Worm (Caenorhabditis elegans) whole organism, young adult: Measurements from ENCODE around the gene F47B8.14.

ENCODE experiments used
- B0019.2 ChIP-seq: fragments of 200-800 bp; sonication (Bioruptor generic); conservative IDR thresholded peaks from 2 replicates; pipeline ENCODE4 v1.3.6; 2022; ENCODE audit warnings: missing genetic modification reagents, missing genetic modification characterization, missing compliant biosample characterization
- B0261.1 ChIP-seq: sonication (generic microtip); optimal IDR thresholded peaks from 2 replicates; lab custom pipeline; 2016; ENCODE audit warnings: mild to moderate bottlenecking, missing genetic modification characterization, moderate library complexity, missing compliant biosample characterization
- C17E4.6 ChIP-seq: fragments of 200-800 bp; sonication (Bioruptor generic); IDR thresholded peaks from 2 replicates; pipeline ENCODE4 v1.3.6; 2022; ENCODE audit warnings: missing genetic modification reagents, missing genetic modification characterization, missing compliant biosample characterization
- F49E8.2 ChIP-seq: sonication (generic microtip); optimal IDR thresholded peaks from 3 replicates; lab custom pipeline; 2017; ENCODE audit warnings: missing genetic modification characterization, mild to moderate bottlenecking, missing compliant biosample characterization, antibody characterized with exemption, moderate library complexity; ENCODE audit not compliant: insufficient read depth
- Y53F4B.3 ChIP-seq: fragments of 200-800 bp; sonication (Bioruptor generic); IDR thresholded peaks from 2 replicates; pipeline ENCODE4 v1.3.6; 2022; ENCODE audit warnings: missing genetic modification reagents, missing genetic modification characterization, missing compliant biosample characterization
- Y53G8AR.9 ChIP-seq: fragments of 200-800 bp; sonication (Bioruptor generic); conservative IDR thresholded peaks from 2 replicates; pipeline ENCODE4 v1.3.6; 2022; ENCODE audit warnings: missing genetic modification reagents, missing genetic modification characterization, missing compliant biosample characterization
- Y79H2A.3 ChIP-seq: fragments of 200-800 bp; sonication (Bioruptor generic); conservative IDR thresholded peaks from 2 replicates; pipeline ENCODE4 v1.3.6; 2022; ENCODE audit warnings: missing genetic modification reagents, missing genetic modification characterization, missing compliant biosample characterization
- Y95B8A.8 ChIP-seq: fragments of 200-800 bp; sonication (Bioruptor generic); IDR thresholded peaks from 2 replicates; pipeline ENCODE4 v1.3.6; 2022; ENCODE audit warnings: missing genetic modification reagents, missing genetic modification characterization, missing compliant biosample characterization
- ZK185.1 ChIP-seq: sonication (generic microtip); optimal IDR thresholded peaks from 2 replicates; lab custom pipeline; 2016; ENCODE audit warnings: mild to moderate bottlenecking, missing genetic modification characterization, missing compliant biosample characterization; ENCODE audit not compliant: poor library complexity, severe bottlenecking
- akir-1 ChIP-seq: fragments of 200-800 bp; sonication (Bioruptor generic); optimal IDR thresholded peaks from 2 replicates; lab custom pipeline; 2018; ENCODE audit warnings: mild to moderate bottlenecking, missing genetic modification characterization, moderate library complexity, missing compliant biosample characterization
- aptf-3 ChIP-seq: fragments of 200-800 bp; sonication (Bioruptor generic); IDR thresholded peaks from 2 replicates; pipeline ENCODE4 v1.3.6; 2022; ENCODE audit warnings: missing genetic modification characterization, missing compliant biosample characterization
- atf-7 ChIP-seq: sonication (generic microtip); optimal IDR thresholded peaks from 2 replicates; lab custom pipeline; 2017; ENCODE audit warnings: mild to moderate bottlenecking, missing genetic modification characterization, missing compliant biosample characterization
- bed-1 ChIP-seq: fragments of 200-800 bp; sonication (Bioruptor generic); IDR thresholded peaks from 2 replicates; pipeline ENCODE4 v1.3.6; 2022; ENCODE audit warnings: missing genetic modification reagents, missing genetic modification characterization, missing compliant biosample characterization
- bed-2 ChIP-seq: fragments of 200-800 bp; sonication (Bioruptor generic); IDR thresholded peaks from 2 replicates; pipeline ENCODE4 v1.3.6; 2022; ENCODE audit warnings: missing genetic modification reagents, missing genetic modification characterization, missing compliant biosample characterization
- cebp-1 ChIP-seq, 2 experiments: fragments of 200-800 bp in 1 of 2; sonication (Bioruptor generic) in 1 of 2; sonication (generic microtip) in 1 of 2; IDR thresholded peaks in 1 of 2; optimal IDR thresholded peaks in 1 of 2; 2 replicates each; pipeline versions ENCODE4 v1.3.6 to Lab custom; 2017 to 2022; ENCODE audit warnings: missing compliant biosample characterization in 2 of 2, missing genetic modification characterization in 2 of 2, mild to moderate bottlenecking in 1 of 2, missing genetic modification reagents in 1 of 2, moderate library complexity in 1 of 2
- ceh-79 ChIP-seq: sonication (generic microtip); optimal IDR thresholded peaks from 2 replicates; lab custom pipeline; 2017; ENCODE audit warnings: mild to moderate bottlenecking, missing genetic modification characterization, missing compliant biosample characterization
- die-1 ChIP-seq: sonication (generic microtip); optimal IDR thresholded peaks from 2 replicates; lab custom pipeline; 2016; ENCODE audit warnings: missing genotype, mild to moderate bottlenecking, missing genetic modification characterization, missing compliant biosample characterization
- dox-1 ChIP-seq: fragments of 200-800 bp; sonication (Bioruptor generic); IDR thresholded peaks from 2 replicates; pipeline ENCODE4 v1.3.6; 2022; ENCODE audit warnings: missing genetic modification reagents, missing genetic modification characterization, missing compliant biosample characterization
- dpl-1 ChIP-seq: fragments of 150-350 bp; optimal IDR thresholded peaks from 2 replicates; lab custom pipeline; 2014; ENCODE audit warnings: missing biosample characterization, missing genetic modification reagents, missing genetic modification characterization
- ekl-4 ChIP-seq: fragments of 200-800 bp; sonication (Bioruptor generic); IDR thresholded peaks from 2 replicates; pipeline ENCODE4 v1.3.6; 2022; ENCODE audit warnings: missing genetic modification reagents, missing genetic modification characterization, missing compliant biosample characterization
- him-1 ChIP-seq: sonication (generic microtip); optimal IDR thresholded peaks from 2 replicates; lab custom pipeline; 2016; ENCODE audit warnings: missing genotype, missing genetic modification reagents, missing genetic modification characterization, missing compliant biosample characterization
- hmg-20 ChIP-seq: fragments of 200-800 bp; sonication (Bioruptor generic); IDR thresholded peaks from 2 replicates; pipeline ENCODE4 v1.3.6; 2022; ENCODE audit warnings: missing genetic modification reagents, missing genetic modification characterization, missing compliant biosample characterization
- hsf-1 ChIP-seq: fragments of 200-800 bp; sonication (Bioruptor generic); IDR thresholded peaks from 2 replicates; pipeline ENCODE4 v1.3.6; 2022; ENCODE audit warnings: missing genetic modification reagents, missing genetic modification characterization, missing compliant biosample characterization
- let-526 ChIP-seq: fragments of 200-800 bp; sonication (Bioruptor generic); IDR thresholded peaks from 2 replicates; pipeline ENCODE4 v1.3.6; 2022; ENCODE audit warnings: missing genetic modification reagents, missing genetic modification characterization, missing compliant biosample characterization
- let-607 ChIP-seq, 2 experiments: fragments of 200-800 bp in 1 of 2; sonication (Bioruptor generic) in 1 of 2; sonication (generic microtip) in 1 of 2; optimal IDR thresholded peaks; 2 replicates each; lab custom pipeline; 2016 to 2018; ENCODE audit warnings: mild to moderate bottlenecking in 2 of 2, missing compliant biosample characterization in 2 of 2, missing genetic modification characterization in 2 of 2, moderate library complexity in 2 of 2, missing genotype in 1 of 2
- lir-1 ChIP-seq: fragments of 200-800 bp; sonication (Bioruptor generic); conservative IDR thresholded peaks from 2 replicates; pipeline ENCODE4 v1.3.6; 2022; ENCODE audit warnings: missing genetic modification reagents, missing genetic modification characterization, missing compliant biosample characterization
- lsy-27 ChIP-seq: sonication (generic microtip); optimal IDR thresholded peaks from 2 replicates; lab custom pipeline; 2017; ENCODE audit warnings: missing genetic modification characterization, mild to moderate bottlenecking, missing compliant biosample characterization, antibody characterized with exemption, missing genotype, borderline replicate concordance; ENCODE audit not compliant: insufficient read depth
- mel-28 ChIP-seq: sonication (generic microtip); optimal IDR thresholded peaks from 2 replicates; lab custom pipeline; 2016; ENCODE audit warnings: borderline replicate concordance, mild to moderate bottlenecking, missing genetic modification characterization, missing compliant biosample characterization
- nfya-1 ChIP-seq: sonication (generic microtip); optimal IDR thresholded peaks from 2 replicates; lab custom pipeline; 2017; ENCODE audit warnings: antibody characterized with exemption, missing compliant biosample characterization, missing genetic modification characterization, borderline replicate concordance; ENCODE audit not compliant: insufficient read depth
- nfya-2 ChIP-seq: fragments of 200-800 bp; sonication (Bioruptor generic); IDR thresholded peaks from 2 replicates; pipeline ENCODE4 v1.3.6; 2022; ENCODE audit warnings: missing genetic modification reagents, missing genetic modification characterization, missing compliant biosample characterization
- nhr-120 ChIP-seq: fragments of 200-800 bp; sonication (Bioruptor generic); IDR thresholded peaks from 2 replicates; pipeline ENCODE4 v1.3.6; 2022; ENCODE audit warnings: missing genetic modification characterization, missing compliant biosample characterization
- nhr-27 ChIP-seq: fragments of 200-800 bp; sonication (Bioruptor generic); optimal IDR thresholded peaks from 2 replicates; lab custom pipeline; 2018; ENCODE audit warnings: mild to moderate bottlenecking, missing genetic modification characterization, moderate library complexity, missing compliant biosample characterization
- nhr-80 ChIP-seq: sonication (generic microtip); optimal IDR thresholded peaks from 2 replicates; lab custom pipeline; 2016; ENCODE audit warnings: missing genetic modification characterization, missing compliant biosample characterization
- rec-8 ChIP-seq, 2 experiments: sonication (generic microtip); optimal IDR thresholded peaks; 2 replicates each; lab custom pipeline; 2016; ENCODE audit warnings: mild to moderate bottlenecking in 2 of 2, missing genetic modification characterization in 2 of 2, missing genetic modification reagents in 2 of 2, missing genotype in 2 of 2, missing biosample characterization in 1 of 2, missing compliant biosample characterization in 1 of 2, moderate library complexity in 1 of 2
- rpc-1 ChIP-seq, 2 experiments: fragments of 150-350 bp in 1 of 2; sonication (generic microtip) in 1 of 2; optimal IDR thresholded peaks; 2 replicates each; lab custom pipeline; 2014 to 2018; ENCODE audit warnings: missing biosample characterization in 1 of 2, missing genetic modification characterization in 1 of 2, missing genetic modification reagents in 1 of 2, missing genotype in 1 of 2
- snpc-1.1 ChIP-seq: sonication (generic microtip); optimal IDR thresholded peaks from 2 replicates; lab custom pipeline; 2017; ENCODE audit warnings: missing genetic modification characterization, mild to moderate bottlenecking, missing compliant biosample characterization, antibody characterized with exemption, moderate library complexity, missing genotype, missing genetic modification reagents; ENCODE audit not compliant: insufficient read depth
- snpc-3.4 ChIP-seq: sonication (generic microtip); optimal IDR thresholded peaks from 2 replicates; lab custom pipeline; 2017; ENCODE audit warnings: missing genetic modification characterization, mild to moderate bottlenecking, missing compliant biosample characterization, antibody characterized with exemption, moderate library complexity, missing genotype, missing genetic modification reagents
- tbp1 ChIP-seq: fragments of 200-800 bp; sonication (Bioruptor generic); optimal IDR thresholded peaks from 2 replicates; lab custom pipeline; 2018; ENCODE audit warnings: mild to moderate bottlenecking, missing genetic modification characterization, missing compliant biosample characterization
- unc-130 ChIP-seq: sonication (generic microtip); optimal IDR thresholded peaks from 2 replicates; lab custom pipeline; 2016; ENCODE audit warnings: missing genetic modification reagents, missing genetic modification characterization, missing compliant biosample characterization
- zfh-2 ChIP-seq: fragments of 200-800 bp; sonication (Bioruptor generic); conservative IDR thresholded peaks from 2 replicates; pipeline ENCODE4 v1.3.6; 2022; ENCODE audit warnings: missing genetic modification reagents, missing genetic modification characterization, missing compliant biosample characterization
- ztf-6 ChIP-seq: fragments of 200-800 bp; sonication (Bioruptor generic); IDR thresholded peaks from 2 replicates; pipeline ENCODE4 v1.3.6; 2022; ENCODE audit warnings: missing genetic modification reagents, missing genetic modification characterization, missing compliant biosample characterization

Gene F47B8.14

ce11 chrV:14336655-14337054 is 16.3 kb downstream of the F47B8.14 start, which contains the start of gene srm-6:
TSS of gene srm-6 (plus strand) at chrV:14336955.
- TF ChIP-seq C17E4.6 (GFP tag; lab: Robert Waterston, UW) (no peak), nfya-1 (no peak), rec-8 (tag; optimal IDR thresholded peaks at IDR 0.05; lab: Kevin White, UChicago) (no peak), nfya-2 (no peak), aptf-3 (GFP tag; lab: Robert Waterston, UW) (no peak), nhr-120 (no peak), snpc-1.1 (tag; lab: Kevin White, UChicago) (no peak), lsy-27 (no peak), Y53G8AR.9 (GFP tag; lab: Robert Waterston, UW) (no peak), ekl-4 (GFP tag; lab: Robert Waterston, UW) (no peak), mel-28 (tag; lab: Kevin White, UChicago) (no peak), F49E8.2 (tag; lab: Kevin White, UChicago) (no peak), let-526 (GFP tag; lab: Robert Waterston, UW) (no peak), zfh-2 (GFP tag; lab: Robert Waterston, UW) (no peak), cebp-1 (GFP tag; IDR thresholded peaks at IDR 0.05; lab: Robert Waterston, UW) (no peak), cebp-1 (tag; optimal IDR thresholded peaks at IDR 0.05; lab: Kevin White, UChicago) (no peak), ceh-79 (no peak), die-1 (tag; lab: Kevin White, UChicago) (no peak), lir-1 (GFP tag; lab: Robert Waterston, UW) (no peak), nhr-27 (no peak)

- no peak for TF ChIP-seq Y53F4B.3 (GFP tag; lab: Robert Waterston, UW)
- no peak for TF ChIP-seq Y95B8A.8 (GFP tag; lab: Robert Waterston, UW)
- no peak for TF ChIP-seq unc-130 (GFP tag; lab: Kevin White, UChicago)
- no peak for TF ChIP-seq ZK185.1 (tag; lab: Kevin White, UChicago)
- no peak for TF ChIP-seq B0019.2 (GFP tag; lab: Robert Waterston, UW)
- no peak for TF ChIP-seq atf-7
Observed at ce11 chrV:14341672-14342071, 21.3 kb downstream of the F47B8.14 start, which contains the start of gene F47B8.10. TSS of gene F47B8.10 (plus strand) at chrV:14341972.

DNA sequence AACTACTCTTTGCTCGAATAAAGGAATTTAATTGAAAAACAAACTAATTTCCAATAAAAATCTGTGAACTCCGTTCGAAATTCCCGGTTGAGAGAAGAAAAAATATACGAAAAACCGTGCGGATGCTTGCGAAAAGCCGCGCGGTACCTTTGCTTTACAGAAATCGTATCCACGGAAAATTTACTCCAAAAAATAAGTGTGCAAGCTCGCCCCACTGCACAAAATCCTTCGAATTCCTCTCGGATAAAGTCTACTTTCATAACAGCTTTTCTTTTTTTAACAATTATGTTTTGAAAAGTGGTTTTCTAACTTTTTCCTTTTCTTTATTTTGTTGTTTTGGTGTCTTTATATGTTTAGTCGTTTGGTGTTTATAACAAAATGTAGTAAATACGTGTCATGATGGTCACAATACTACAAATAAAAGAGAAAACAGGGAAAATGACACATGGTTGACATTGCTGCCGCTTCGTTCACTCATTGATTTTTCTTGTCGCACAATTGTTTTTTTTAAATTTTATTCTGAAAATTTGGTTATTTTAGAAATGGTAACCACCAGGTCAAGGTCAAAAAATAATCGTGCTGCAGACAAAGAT is 27.0 kb downstream of the F47B8.14 start, which contains the start of gene cept-2:
TSS of gene cept-2 (plus strand) at position 533 of the 593 bp plus-strand sequence.
- peak; percentile 39 for TF ChIP-seq rpc-1 (optimal IDR thresholded peaks at IDR 0.05; lab: Kevin White, UChicago)
- TF ChIP-seq rpc-1 (tag; optimal IDR thresholded peaks at IDR 0.05; lab: Kevin White, UChicago): peak; percentile 2
- TF ChIP-seq bed-1 (GFP tag; lab: Robert Waterston, UW): no peak
- TF ChIP-seq Y79H2A.3 (GFP tag; lab: Robert Waterston, UW): no peak
- no peak for TF ChIP-seq hsf-1
- peak; percentile 76 to 81 for TF ChIP-seq let-607 (tag; optimal IDR thresholded peaks at IDR 0.05; lab: Kevin White, UChicago)
- TF ChIP-seq tbp1 (GFP tag; lab: Kevin White, UChicago): peak; percentile 65
- TF ChIP-seq lir-1 (GFP tag; lab: Robert Waterston, UW): peak; percentile 68
- peak; percentile 56 for TF ChIP-seq dpl-1 (GFP tag; lab: Kevin White, UChicago)
- TF ChIP-seq ekl-4 (GFP tag; lab: Robert Waterston, UW): peak; percentile 81
- TF ChIP-seq him-1: peak; percentile 36
- no peak for TF ChIP-seq lsy-27
- 0 out of 2 replicates have a peak, but pooled peaks have one; percentile 25 for TF ChIP-seq bed-2 (GFP tag; lab: Robert Waterston, UW)
- peak; percentile 22 for TF ChIP-seq B0261.1
- 0 out of 2 replicates have a peak, but pooled peaks have one; percentile 43 for TF ChIP-seq hmg-20 (GFP tag; lab: Robert Waterston, UW)
- peak; percentile 92 for TF ChIP-seq dox-1 (GFP tag; lab: Robert Waterston, UW)
- 0 out of 2 replicates have a peak, but pooled peaks have one; percentile 34 for TF ChIP-seq cebp-1 (GFP tag; IDR thresholded peaks at IDR 0.05; lab: Robert Waterston, UW)
- TF ChIP-seq cebp-1 (tag; optimal IDR thresholded peaks at IDR 0.05; lab: Kevin White, UChicago): no peak
- peak; percentile 24 for TF ChIP-seq akir-1 (GFP tag; lab: Kevin White, UChicago)
- TF ChIP-seq nhr-80 (tag; lab: Kevin White, UChicago): peak; percentile 54
- peak; percentile 80 for TF ChIP-seq snpc-3.4 (tag; lab: Kevin White, UChicago)
- no peak for TF ChIP-seq ztf-6
- TF ChIP-seq let-526 (GFP tag; lab: Robert Waterston, UW): 0 out of 2 replicates have a peak, but pooled peaks have one; percentile 20
